Worm (Caenorhabditis elegans) whole organism, L3 larva: Measurements from ENCODE around the gene F32G8.2.

ENCODE experiments used
- ZK546.5 ChIP-seq: sonication (generic microtip); optimal IDR thresholded peaks from 2 replicates; lab custom pipeline; 2017; ENCODE audit warnings: missing biosample characterization, missing genetic modification characterization
- aly-2 ChIP-seq: fragments of 150-350 bp; optimal IDR thresholded peaks from 2 replicates; lab custom pipeline; 2014; ENCODE audit warnings: missing biosample characterization, missing genetic modification characterization
- ceh-16 ChIP-seq: sonication (generic microtip); optimal IDR thresholded peaks from 2 replicates; lab custom pipeline; 2017; ENCODE audit warnings: missing biosample characterization, missing genetic modification characterization
- ceh-82 ChIP-seq: fragments of 150-350 bp; optimal IDR thresholded peaks from 2 replicates; lab custom pipeline; 2014; ENCODE audit warnings: missing biosample characterization, missing genetic modification characterization
- ceh-9 ChIP-seq: sonication (generic microtip); optimal IDR thresholded peaks from 2 replicates; lab custom pipeline; 2018; ENCODE audit warnings: missing biosample characterization, missing genetic modification characterization
- daf-12 ChIP-seq: fragments of 150-350 bp; optimal IDR thresholded peaks from 2 replicates; lab custom pipeline; 2014; ENCODE audit warnings: missing biosample characterization, missing genetic modification reagents, missing genetic modification characterization
- egl-27 ChIP-seq: sonication (generic microtip); optimal IDR thresholded peaks from 4 replicates; lab custom pipeline; 2017; ENCODE audit warnings: missing biosample characterization, missing genetic modification reagents, missing genetic modification characterization
- egl-5 ChIP-seq: fragments of 150-350 bp; optimal IDR thresholded peaks from 2 replicates; lab custom pipeline; 2017; ENCODE audit warnings: missing biosample characterization, missing genetic modification reagents, missing genetic modification characterization, inconsistent platforms
- elt-2 ChIP-seq: sonication (generic microtip); optimal IDR thresholded peaks from 2 replicates; lab custom pipeline; 2016; ENCODE audit warnings: missing genetic modification reagents, mild to moderate bottlenecking, missing genetic modification characterization, missing compliant biosample characterization
- eor-1 ChIP-seq, 2 experiments: fragments of 150-350 bp; optimal IDR thresholded peaks; 2 replicates each; lab custom pipeline; 2014 to 2018; ENCODE audit warnings: missing biosample characterization in 2 of 2, missing genetic modification characterization in 2 of 2
- fkh-2 ChIP-seq: fragments of 150-350 bp; optimal IDR thresholded peaks from 2 replicates; lab custom pipeline; 2014; ENCODE audit warnings: missing biosample characterization, missing genetic modification reagents, missing genetic modification characterization
- fos-1 ChIP-seq: fragments of 150-350 bp; optimal IDR thresholded peaks from 2 replicates; lab custom pipeline; 2014; ENCODE audit warnings: missing biosample characterization, missing genetic modification characterization
- hmg-11 ChIP-seq: sonication (generic microtip); optimal IDR thresholded peaks from 2 replicates; lab custom pipeline; 2016; ENCODE audit warnings: missing genetic modification characterization, missing compliant biosample characterization
- lin-15B ChIP-seq: fragments of 150-350 bp; optimal IDR thresholded peaks from 2 replicates; lab custom pipeline; 2014; ENCODE audit warnings: missing biosample characterization, missing genetic modification characterization
- lin-39 ChIP-seq: fragments of 150-350 bp; optimal IDR thresholded peaks from 2 replicates; lab custom pipeline; 2018; ENCODE audit warnings: missing biosample characterization, missing genetic modification reagents, missing genetic modification characterization
- lsy-12 ChIP-seq: sonication (generic microtip); optimal IDR thresholded peaks from 2 replicates; lab custom pipeline; 2016; ENCODE audit warnings: mild to moderate bottlenecking, missing genetic modification characterization, missing compliant biosample characterization
- mml-1 ChIP-seq: fragments of 150-350 bp; sonication (generic microtip); optimal IDR thresholded peaks from 3 replicates; lab custom pipeline; 2014; ENCODE audit warnings: missing biosample characterization, missing genetic modification characterization
- nhr-11 ChIP-seq: fragments of 150-350 bp; optimal IDR thresholded peaks from 2 replicates; lab custom pipeline; 2014; ENCODE audit warnings: missing biosample characterization, missing genetic modification characterization
- nhr-12 ChIP-seq: fragments of 150-350 bp; optimal IDR thresholded peaks from 2 replicates; lab custom pipeline; 2014; ENCODE audit warnings: missing biosample characterization, missing genetic modification characterization
- nhr-23 ChIP-seq: fragments of 150-350 bp; optimal IDR thresholded peaks from 2 replicates; lab custom pipeline; 2014; ENCODE audit warnings: missing biosample characterization, missing genetic modification reagents, missing genetic modification characterization
- nhr-237 ChIP-seq: fragments of 150-350 bp; optimal IDR thresholded peaks from 2 replicates; lab custom pipeline; 2014; ENCODE audit warnings: missing biosample characterization, missing genetic modification characterization
- nhr-43 ChIP-seq: sonication (generic microtip); optimal IDR thresholded peaks from 2 replicates; lab custom pipeline; 2016; ENCODE audit warnings: mild to moderate bottlenecking, missing genetic modification characterization, missing compliant biosample characterization; ENCODE audit not compliant: poor library complexity, severe bottlenecking
- nhr-67 ChIP-seq: fragments of 150-350 bp; optimal IDR thresholded peaks from 2 replicates; lab custom pipeline; 2014; ENCODE audit warnings: missing biosample characterization, missing genetic modification characterization
- nhr-76 ChIP-seq: fragments of 150-350 bp; sonication (generic microtip); optimal IDR thresholded peaks from 5 replicates; lab custom pipeline; 2014; ENCODE audit warnings: missing biosample characterization, missing genetic modification characterization
- nhr-77 ChIP-seq: fragments of 150-350 bp; optimal IDR thresholded peaks from 2 replicates; lab custom pipeline; 2014; ENCODE audit warnings: missing biosample characterization, missing genetic modification characterization
- pha-4 ChIP-seq: fragments of 150-350 bp; optimal IDR thresholded peaks from 2 replicates; lab custom pipeline; 2014; ENCODE audit warnings: missing biosample characterization, missing genetic modification reagents, missing genetic modification characterization
- pqm-1 ChIP-seq: fragments of 150-350 bp; optimal IDR thresholded peaks from 2 replicates; lab custom pipeline; 2017; ENCODE audit warnings: missing biosample characterization, missing genetic modification characterization, inconsistent platforms
- sea-2 ChIP-seq: fragments of 150-350 bp; sonication (generic microtip); optimal IDR thresholded peaks from 4 replicates; lab custom pipeline; 2014; ENCODE audit warnings: missing biosample characterization, missing genetic modification reagents, missing genetic modification characterization
- skn-1 ChIP-seq: fragments of 150-350 bp; optimal IDR thresholded peaks from 2 replicates; lab custom pipeline; 2014; ENCODE audit warnings: missing biosample characterization, missing genetic modification characterization
- snpc-4 ChIP-seq: fragments of 150-350 bp; optimal IDR thresholded peaks from 2 replicates; lab custom pipeline; 2014; ENCODE audit warnings: missing biosample characterization, missing genetic modification characterization
- unc-62 ChIP-seq: fragments of 150-350 bp; sonication (generic microtip); optimal IDR thresholded peaks from 4 replicates; lab custom pipeline; 2014; ENCODE audit warnings: missing biosample characterization, missing genetic modification reagents, missing genetic modification characterization
- zag-1 ChIP-seq: fragments of 150-350 bp; optimal IDR thresholded peaks from 2 replicates; lab custom pipeline; 2014; ENCODE audit warnings: missing biosample characterization, missing genetic modification characterization
- ztf-4 ChIP-seq: fragments of 150-350 bp; optimal IDR thresholded peaks from 2 replicates; lab custom pipeline; 2014; ENCODE audit warnings: missing biosample characterization, missing genetic modification characterization

Gene F32G8.2

DNA sequence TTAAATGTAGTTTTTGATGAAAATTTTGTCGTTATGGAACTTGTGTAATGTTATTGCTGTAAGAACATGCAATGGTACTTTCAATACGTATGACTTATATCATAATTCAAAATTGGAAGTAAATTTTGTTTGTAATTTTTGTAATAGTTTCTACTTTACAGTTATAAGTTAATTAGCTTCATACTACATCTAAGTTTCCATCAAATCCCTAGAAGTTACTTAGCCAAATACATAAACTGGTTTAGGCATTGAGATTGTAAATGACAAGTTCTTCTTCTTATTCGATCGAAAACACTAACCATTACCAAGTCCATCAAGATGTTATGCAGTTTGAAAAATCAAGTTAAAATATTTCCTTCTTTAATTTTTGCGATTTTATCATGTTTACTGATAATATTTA is at the start of gene F32G8.2:
F32G8.2 (plus strand) TSS at position 301 of the 400 bp plus-strand sequence.
- no peak for TF ChIP-seq fos-1 (tag; lab: Kevin White, UChicago)
- no peak for TF ChIP-seq eor-1 (tag; optimal IDR thresholded peaks at IDR 0.05; lab: Kevin White, UChicago)
- no peak for TF ChIP-seq ztf-4 (tag; lab: Kevin White, UChicago)
- no peak for TF ChIP-seq lin-15B (tag; lab: Kevin White, UChicago)
- no peak for TF ChIP-seq nhr-12 (tag; lab: Kevin White, UChicago)
- TF ChIP-seq lsy-12 (tag; lab: Kevin White, UChicago): no peak
- no peak for TF ChIP-seq elt-2 (tag; lab: Kevin White, UChicago)
- no peak for TF ChIP-seq zag-1 (tag; lab: Kevin White, UChicago)
- no peak for TF ChIP-seq nhr-43 (tag; lab: Kevin White, UChicago)
- no peak for TF ChIP-seq lin-39 (tag; lab: Kevin White, UChicago)
- TF ChIP-seq egl-27: no peak
- TF ChIP-seq nhr-67 (tag; lab: Kevin White, UChicago): no peak
- TF ChIP-seq ceh-9: no peak
- no peak for TF ChIP-seq mml-1 (tag; lab: Kevin White, UChicago)
- no peak for TF ChIP-seq ceh-16

DNA sequence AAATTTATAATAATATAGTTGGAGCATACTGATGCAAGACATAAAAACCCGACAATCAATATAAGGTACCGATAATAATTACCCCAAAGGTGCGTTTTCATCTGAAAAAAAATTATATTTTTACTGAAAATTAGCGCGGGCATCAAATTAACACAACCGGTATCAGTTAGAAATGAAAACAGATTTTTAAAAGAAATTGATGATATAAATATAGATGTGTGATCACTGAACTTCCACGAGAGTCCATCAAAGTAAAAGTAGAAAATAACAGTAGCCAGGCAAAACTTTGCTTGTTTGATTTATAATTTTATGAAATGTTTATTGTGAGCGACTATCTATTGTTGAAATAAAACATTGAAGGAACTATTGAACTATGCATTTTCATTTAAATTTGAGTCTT is 48.5 kb upstream of the F32G8.2 start, which contains the start of gene C35A5.3:
C35A5.3 (minus strand) TSS at position 101 of the 400 bp plus-strand sequence.
- no peak for TF ChIP-seq hmg-11 (tag; lab: Kevin White, UChicago)
- no peak for TF ChIP-seq nhr-76 (tag; lab: Kevin White, UChicago)
- no peak for TF ChIP-seq ztf-4 (tag; lab: Kevin White, UChicago)
- TF ChIP-seq elt-2 (tag; lab: Kevin White, UChicago): no peak
- TF ChIP-seq mml-1 (tag; lab: Kevin White, UChicago): no peak
- TF ChIP-seq zag-1 (tag; lab: Kevin White, UChicago): no peak
- no peak for TF ChIP-seq unc-62 (GFP tag; lab: Kevin White, UChicago)
- TF ChIP-seq fkh-2 (tag; lab: Kevin White, UChicago): no peak
- no peak for TF ChIP-seq lsy-12 (tag; lab: Kevin White, UChicago)
- no peak for TF ChIP-seq lin-39 (tag; lab: Kevin White, UChicago)
- no peak for TF ChIP-seq nhr-11 (tag; lab: Kevin White, UChicago)
- TF ChIP-seq nhr-237 (tag; lab: Kevin White, UChicago): no peak
- no peak for TF ChIP-seq ceh-9
- TF ChIP-seq daf-12 (tag; lab: Kevin White, UChicago): no peak
- TF ChIP-seq pqm-1: no peak
- TF ChIP-seq skn-1 (tag; lab: Kevin White, UChicago): no peak
- no peak for TF ChIP-seq nhr-67 (tag; lab: Kevin White, UChicago)
- TF ChIP-seq egl-27: no peak

DNA sequence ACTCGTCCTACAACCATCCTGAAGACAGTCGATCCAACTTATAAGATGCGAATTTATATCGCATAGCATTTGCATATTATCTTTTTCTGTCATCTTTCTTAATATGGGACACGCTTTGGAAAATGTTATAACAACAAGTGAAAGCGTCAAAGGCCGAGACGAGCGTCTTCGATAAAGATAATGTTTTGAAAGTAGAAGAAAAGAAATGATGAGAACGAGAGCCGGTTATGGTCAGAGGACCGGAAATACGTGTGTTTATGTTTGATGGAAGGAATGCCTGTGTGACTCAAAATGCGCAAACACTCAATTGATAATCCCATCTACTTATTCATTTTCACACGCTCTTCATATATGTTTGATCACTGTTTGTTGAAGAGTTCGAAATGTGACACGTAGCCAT is 46.8 kb upstream of the F32G8.2 start, which contains the start of gene C35A5.11:
C35A5.11 (minus strand) TSS at position 101 of the 400 bp plus-strand sequence.
- no peak for TF ChIP-seq lin-39 (tag; lab: Kevin White, UChicago)
- no peak for TF ChIP-seq egl-5
- no peak for TF ChIP-seq lin-15B (tag; lab: Kevin White, UChicago)
- TF ChIP-seq aly-2: no peak
- no peak for TF ChIP-seq nhr-77 (tag; lab: Kevin White, UChicago)
- TF ChIP-seq nhr-23 (tag; lab: Kevin White, UChicago): peak; percentile 45

DNA sequence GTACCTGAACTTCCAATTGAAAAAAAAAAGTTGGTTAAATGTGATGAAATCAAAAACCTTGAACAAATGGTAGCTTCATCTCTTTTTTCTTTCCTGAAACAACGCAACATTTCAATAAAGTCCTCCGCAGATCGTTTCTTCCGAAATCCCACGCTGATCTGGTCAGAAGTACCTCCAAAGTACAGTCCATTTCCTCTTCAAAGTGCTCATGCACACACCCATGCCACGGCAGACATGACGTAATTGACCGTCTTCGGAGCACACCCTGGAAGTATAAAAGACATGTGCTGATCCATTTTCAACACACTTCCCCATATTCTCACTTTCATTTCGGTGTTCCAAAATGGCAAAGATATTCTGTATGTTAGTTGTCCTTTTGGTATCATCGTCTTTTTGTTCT is 45.9 kb upstream of the F32G8.2 start, which contains the start of gene C35A5.10:
C35A5.10 (plus strand) TSS at position 301 of the 400 bp plus-strand sequence.
- TF ChIP-seq snpc-4 (tag; lab: Kevin White, UChicago): no peak
- TF ChIP-seq ZK546.5 (tag; lab: Kevin White, UChicago): no peak
- TF ChIP-seq fkh-2 (tag; lab: Kevin White, UChicago): no peak
- no peak for TF ChIP-seq lsy-12 (tag; lab: Kevin White, UChicago)
- no peak for TF ChIP-seq ceh-16
- no peak for TF ChIP-seq ceh-82 (tag; lab: Kevin White, UChicago)
- no peak for TF ChIP-seq zag-1 (tag; lab: Kevin White, UChicago)
- no peak for TF ChIP-seq nhr-43 (tag; lab: Kevin White, UChicago)
- no peak for TF ChIP-seq sea-2

DNA sequence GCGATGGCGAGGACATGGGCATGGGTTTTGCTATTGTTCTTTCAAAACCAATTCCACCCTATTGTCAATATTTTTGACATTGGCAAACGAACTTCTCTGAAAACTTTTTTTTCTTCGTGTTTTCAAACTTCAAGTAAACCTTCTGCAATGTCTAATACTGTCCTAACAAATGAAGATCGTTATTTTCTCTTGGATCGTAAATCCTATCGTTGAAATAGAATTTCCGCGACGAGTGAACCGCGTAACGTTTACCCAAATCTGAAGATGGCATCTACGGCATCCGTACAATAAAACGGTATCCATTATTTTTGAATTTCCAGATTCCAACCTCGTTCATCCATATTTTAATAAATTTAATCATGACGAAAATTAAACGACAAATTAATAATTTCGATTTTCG is 44.3 kb upstream of the F32G8.2 start, which contains the start of gene C35A5.5:
C35A5.5 (plus strand) TSS at position 301 of the 400 bp plus-strand sequence.
- TF ChIP-seq pha-4 (no peak), unc-62 (GFP tag; lab: Kevin White, UChicago) (no peak)
- TF ChIP-seq, all 47 proteins: peak for 0
